Worm (Caenorhabditis elegans) whole organism, late embryonic: ENCODE results near the gene chch-3.

Source experiments
- F13H6.1 ChIP-seq: sonication (generic microtip); optimal IDR thresholded peaks from 2 replicates; lab custom pipeline; 2016; ENCODE audit warnings: missing genetic modification characterization, missing compliant biosample characterization
- T23F11.4 ChIP-seq: fragments of 200-800 bp; sonication (Bioruptor generic); optimal IDR thresholded peaks from 2 replicates; lab custom pipeline; 2018; ENCODE audit warnings: mild to moderate bottlenecking, missing genetic modification characterization, missing compliant biosample characterization
- ceh-14 ChIP-seq: sonication (generic microtip); optimal IDR thresholded peaks from 2 replicates; lab custom pipeline; 2016; ENCODE audit warnings: missing genotype, missing genetic modification characterization, missing compliant biosample characterization
- ceh-18 ChIP-seq: sonication (generic microtip); optimal IDR thresholded peaks from 2 replicates; lab custom pipeline; 2016; ENCODE audit warnings: missing genetic modification characterization, missing compliant biosample characterization
- ceh-19 ChIP-seq: fragments of 200-800 bp; sonication (Bioruptor generic); optimal IDR thresholded peaks from 2 replicates; lab custom pipeline; 2018; ENCODE audit warnings: mild to moderate bottlenecking, missing genetic modification characterization, missing compliant biosample characterization
- ceh-24 ChIP-seq: sonication (generic microtip); optimal IDR thresholded peaks from 2 replicates; lab custom pipeline; 2016; ENCODE audit warnings: mild to moderate bottlenecking, missing genetic modification characterization, missing compliant biosample characterization
- ceh-30 ChIP-seq: fragments of 150-350 bp; optimal IDR thresholded peaks from 2 replicates; lab custom pipeline; 2014; ENCODE audit warnings: missing biosample characterization, missing genetic modification characterization
- ceh-34 ChIP-seq: sonication (generic microtip); optimal IDR thresholded peaks from 2 replicates; lab custom pipeline; 2016; ENCODE audit warnings: mild to moderate bottlenecking, missing genetic modification characterization, missing compliant biosample characterization
- ceh-48 ChIP-seq: sonication (generic microtip); optimal IDR thresholded peaks from 2 replicates; lab custom pipeline; 2016; ENCODE audit warnings: missing genetic modification characterization, inconsistent platforms, missing compliant biosample characterization
- ceh-6 ChIP-seq: fragments of 200-800 bp; sonication (Bioruptor generic); optimal IDR thresholded peaks from 2 replicates; lab custom pipeline; 2018; ENCODE audit warnings: mild to moderate bottlenecking, missing genetic modification characterization, missing compliant biosample characterization
- ceh-9 ChIP-seq: sonication (generic microtip); optimal IDR thresholded peaks from 2 replicates; lab custom pipeline; 2016; ENCODE audit warnings: mild to moderate bottlenecking, missing genetic modification characterization, inconsistent platforms, missing compliant biosample characterization
- che-1 ChIP-seq: sonication (generic microtip); optimal IDR thresholded peaks from 2 replicates; lab custom pipeline; 2016; ENCODE audit warnings: mild to moderate bottlenecking, missing genetic modification characterization, missing compliant biosample characterization
- elt-4 ChIP-seq: sonication (generic microtip); optimal IDR thresholded peaks from 2 replicates; lab custom pipeline; 2016; ENCODE audit warnings: missing genetic modification characterization, missing compliant biosample characterization
- ets-4 ChIP-seq: sonication (generic microtip); optimal IDR thresholded peaks from 2 replicates; lab custom pipeline; 2016; ENCODE audit warnings: missing genetic modification characterization, missing compliant biosample characterization
- fax-1 ChIP-seq: sonication (generic microtip); optimal IDR thresholded peaks from 2 replicates; lab custom pipeline; 2016; ENCODE audit warnings: missing genotype, missing genetic modification characterization, missing compliant biosample characterization
- fkh-10 ChIP-seq: fragments of 150-350 bp; optimal IDR thresholded peaks from 2 replicates; lab custom pipeline; 2014; ENCODE audit warnings: missing biosample characterization, missing genetic modification reagents, missing genetic modification characterization
- fkh-6 ChIP-seq: sonication (generic microtip); optimal IDR thresholded peaks from 2 replicates; lab custom pipeline; 2016; ENCODE audit warnings: missing genetic modification characterization, missing compliant biosample characterization
- hlh-13 ChIP-seq: fragments of 200-800 bp; sonication (Bioruptor generic); optimal IDR thresholded peaks from 2 replicates; lab custom pipeline; 2018; ENCODE audit warnings: mild to moderate bottlenecking, missing genetic modification characterization, missing compliant biosample characterization
- hlh-15 ChIP-seq: sonication (generic microtip); optimal IDR thresholded peaks from 2 replicates; lab custom pipeline; 2016; ENCODE audit warnings: missing genetic modification characterization, missing compliant biosample characterization
- hlh-6 ChIP-seq: sonication (generic microtip); optimal IDR thresholded peaks from 2 replicates; lab custom pipeline; 2016; ENCODE audit warnings: missing genotype, missing genetic modification characterization, missing compliant biosample characterization
- hlh-8 ChIP-seq: sonication (generic microtip); optimal IDR thresholded peaks from 2 replicates; lab custom pipeline; 2016; ENCODE audit warnings: missing genotype, missing genetic modification characterization, missing compliant biosample characterization
- nfya-1 ChIP-seq: sonication (generic microtip); optimal IDR thresholded peaks from 2 replicates; lab custom pipeline; 2017; ENCODE audit warnings: missing genetic modification characterization, mild to moderate bottlenecking, missing compliant biosample characterization, antibody characterized with exemption, moderate library complexity
- nhr-232 ChIP-seq: sonication (generic microtip); optimal IDR thresholded peaks from 2 replicates; lab custom pipeline; 2016; ENCODE audit warnings: missing genetic modification characterization, missing compliant biosample characterization
- npax-4 ChIP-seq: sonication (generic microtip); optimal IDR thresholded peaks from 2 replicates; lab custom pipeline; 2016; ENCODE audit warnings: missing genetic modification characterization, missing compliant biosample characterization
- pag-3 ChIP-seq: sonication (generic microtip); optimal IDR thresholded peaks from 2 replicates; lab custom pipeline; 2016; ENCODE audit warnings: missing compliant biosample characterization, missing genetic modification characterization, borderline replicate concordance
- pat-9 ChIP-seq: fragments of 200-800 bp; sonication (Bioruptor generic); optimal IDR thresholded peaks from 2 replicates; lab custom pipeline; 2018; ENCODE audit warnings: mild to moderate bottlenecking, missing genetic modification characterization, moderate library complexity, missing compliant biosample characterization
- pax-1 ChIP-seq: fragments of 150-350 bp; optimal IDR thresholded peaks from 2 replicates; lab custom pipeline; 2014; ENCODE audit warnings: missing biosample characterization, missing genetic modification characterization
- rnt-1 ChIP-seq: sonication (generic microtip); optimal IDR thresholded peaks from 2 replicates; lab custom pipeline; 2016; ENCODE audit warnings: missing genetic modification characterization, missing compliant biosample characterization
- sdc-2 ChIP-seq: sonication (generic microtip); optimal IDR thresholded peaks from 2 replicates; lab custom pipeline; 2016; ENCODE audit warnings: missing genotype, missing genetic modification characterization, missing compliant biosample characterization
- sox-2 ChIP-seq: fragments of 200-800 bp; sonication (Bioruptor generic); IDR thresholded peaks from 2 replicates; pipeline ENCODE4 v1.3.6; 2022; ENCODE audit warnings: missing genetic modification reagents, missing genetic modification characterization, missing compliant biosample characterization
- syd-9 ChIP-seq: sonication (generic microtip); optimal IDR thresholded peaks from 2 replicates; lab custom pipeline; 2016; ENCODE audit warnings: mild to moderate bottlenecking, missing genetic modification characterization, moderate library complexity, missing compliant biosample characterization
- unc-3 ChIP-seq, 2 experiments: fragments of 200-800 bp in 1 of 2; sonication (Bioruptor generic) in 1 of 2; sonication (generic microtip) in 1 of 2; conservative IDR thresholded peaks in 1 of 2; optimal IDR thresholded peaks in 1 of 2; 2 replicates each; pipeline versions ENCODE4 v1.3.6 to Lab custom; 2016 to 2022; ENCODE audit warnings: missing compliant biosample characterization in 2 of 2, missing genetic modification characterization in 2 of 2, missing genetic modification reagents in 1 of 2
- unc-55 ChIP-seq: sonication (generic microtip); optimal IDR thresholded peaks from 2 replicates; lab custom pipeline; 2017; ENCODE audit warnings: missing biosample characterization, missing genetic modification reagents, missing genetic modification characterization
- unc-86 ChIP-seq: sonication (generic microtip); optimal IDR thresholded peaks from 2 replicates; lab custom pipeline; 2016; ENCODE audit warnings: missing genetic modification characterization, missing compliant biosample characterization
- ztf-16 ChIP-seq: sonication (generic microtip); optimal IDR thresholded peaks from 2 replicates; lab custom pipeline; 2017; ENCODE audit warnings: missing genetic modification characterization, missing compliant biosample characterization

chch-3 gene

ce11 chrII:9421969-9422368 lies 5.2 kb downstream of the chch-3 start, which contains the start of gene M176.11:
Gene M176.11 (plus strand): TSS chrII:9422269.
- TF ChIP-seq pag-3 (tag; lab: Kevin White, UChicago) (no peak), npax-4 (tag; lab: Kevin White, UChicago) (no peak)

ce11 chrII:9426076-9426475 lies 9.3 kb downstream of the chch-3 start, which contains the start of gene M176.10:
Gene M176.10 (minus strand): TSS chrII:9426176.
- TF ChIP-seq hlh-13 (no peak), elt-4 (no peak), syd-9 (tag; lab: Kevin White, UChicago) (no peak), unc-55 (GFP tag; lab: Kevin White, UChicago) (no peak), ceh-9 (tag; lab: Kevin White, UChicago) (no peak), ceh-18 (tag; lab: Kevin White, UChicago) (no peak), fax-1 (no peak), unc-86 (tag; lab: Kevin White, UChicago) (no peak), hlh-6 (tag; lab: Kevin White, UChicago) (no peak)

- TF ChIP-seq hlh-8 (no peak), ztf-16 (tag; lab: Kevin White, UChicago) (no peak), ceh-6 (GFP tag; lab: Kevin White, UChicago) (no peak), ceh-19 (GFP tag; lab: Kevin White, UChicago) (no peak), pax-1 (tag; lab: Kevin White, UChicago) (no peak), nfya-1 (no peak), fax-1 (no peak), ceh-48 (tag; lab: Kevin White, UChicago) (no peak)
These were observed 10.8 kb downstream of the chch-3 start, which contains the start of gene M176.5 for ce11 chrII:9427644-9428043. Gene M176.5 (minus strand): TSS chrII:9427744.

- TF ChIP-seq ets-4 (tag; lab: Kevin White, UChicago) (no peak), ceh-14 (tag; lab: Kevin White, UChicago) (no peak), T23F11.4 (GFP tag; lab: Kevin White, UChicago) (no peak), ceh-34 (no peak), fkh-10 (GFP tag; lab: Kevin White, UChicago) (no peak), hlh-15 (no peak), ceh-24 (no peak), fkh-6 (tag; lab: Kevin White, UChicago) (no peak), F13H6.1 (tag; lab: Kevin White, UChicago) (no peak), ceh-30 (tag; lab: Kevin White, UChicago) (no peak), ceh-19 (GFP tag; lab: Kevin White, UChicago) (no peak), pat-9 (tag; lab: Kevin White, UChicago) (no peak), che-1 (tag; lab: Kevin White, UChicago) (no peak), sox-2 (GFP tag; lab: Robert Waterston, UW) (no peak), rnt-1 (tag; lab: Kevin White, UChicago) (no peak), sdc-2 (tag; lab: Kevin White, UChicago) (no peak), pag-3 (tag; lab: Kevin White, UChicago) (no peak), ceh-9 (tag; lab: Kevin White, UChicago) (no peak), nhr-232 (no peak), ceh-18 (tag; lab: Kevin White, UChicago) (no peak)
These were observed 14.3 kb downstream of the chch-3 start for ce11 chrII:9431119-9431518.

ce11 chrII:9433609-9434008 lies 16.8 kb downstream of the chch-3 start, which contains the start of gene kin-15:
Gene kin-15 (minus strand): TSS chrII:9433709.
- TF ChIP-seq ceh-34, result no peak
- no peak for TF ChIP-seq unc-3 (GFP tag; conservative IDR thresholded peaks at IDR 0.05; lab: Robert Waterston, UW)
- TF ChIP-seq unc-3 (tag; optimal IDR thresholded peaks at IDR 0.05; lab: Kevin White, UChicago), result no peak
- no peak for TF ChIP-seq pag-3 (tag; lab: Kevin White, UChicago)
